Fruit fly (Drosophila melanogaster) whole organism, wandering third instar larva: ENCODE results near the gene msk.
A peak's percentile ranks its signal among the peaks of the same experiment; 100 is the strongest.

Experiments
- Hnf4 ChIP-seq: fragments of 200-800 bp; sonication (Bioruptor generic); optimal IDR thresholded peaks from 2 replicates; lab custom pipeline; 2016; ENCODE audit warnings: missing biosample characterization, mild to moderate bottlenecking, missing genetic modification characterization
- dsf ChIP-seq: sonication (Bioruptor generic); optimal IDR thresholded peaks from 2 replicates; lab custom pipeline; 2016; ENCODE audit warnings: missing biosample characterization, missing genetic modification characterization, borderline replicate concordance
- fru ChIP-seq: fragments of 200-800 bp; sonication (Bioruptor generic); optimal IDR thresholded peaks from 3 replicates; lab custom pipeline; 2016; ENCODE audit warnings: missing biosample characterization, mild to moderate bottlenecking, missing genetic modification characterization
- psq ChIP-seq: fragments of 200-800 bp; sonication (Bioruptor generic); optimal IDR thresholded peaks from 3 replicates; lab custom pipeline; 2017; ENCODE audit warnings: missing biosample characterization, mild to moderate bottlenecking, missing genetic modification characterization, moderate library complexity
- tai ChIP-seq: sonication (Bioruptor generic); optimal IDR thresholded peaks from 2 replicates; lab custom pipeline; 2016; ENCODE audit warnings: missing biosample characterization, missing genetic modification characterization

DNA sequence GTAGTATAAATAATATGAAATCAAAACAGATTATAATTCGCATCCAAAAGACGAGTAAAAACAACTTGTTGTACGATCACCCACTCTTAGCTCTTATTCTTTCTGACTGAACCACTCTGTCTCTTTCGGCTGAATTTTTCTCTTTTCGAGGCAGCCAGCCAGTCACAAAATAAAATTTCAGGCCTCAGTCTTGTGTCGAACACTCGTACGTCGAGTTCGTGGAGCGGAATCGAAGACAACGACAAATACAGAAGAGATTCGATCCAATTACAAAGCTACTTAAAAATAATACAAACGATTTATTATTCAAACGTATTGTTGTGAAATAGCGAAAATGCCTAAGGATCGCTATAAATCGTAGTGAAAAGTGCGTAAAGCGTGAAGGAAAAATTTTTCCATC lies 38.8 kb upstream of the msk start:
- TF ChIP-seq fru = no peak
- no peak for TF ChIP-seq dsf (GFP tag; lab: Kevin White, UChicago)
- no peak for TF ChIP-seq tai (GFP tag; lab: Kevin White, UChicago)
- TF ChIP-seq Hnf4 = peak; percentile 45
- TF ChIP-seq psq (GFP tag; lab: Kevin White, UChicago) = no peak
